Fruit fly (Drosophila melanogaster) whole organism, embryonic: ENCODE results near the gene MBD-like.
A peak's percentile ranks its signal among the peaks of the same experiment; 100 is the strongest.

Source experiments
- Atf3 ChIP-seq: fragments of 200-800 bp; sonication (Bioruptor generic); optimal IDR thresholded peaks from 3 replicates; lab custom pipeline; 2016; ENCODE audit warnings: missing biosample characterization, missing genetic modification characterization
- B-H2 ChIP-seq: fragments of 200-800 bp; sonication (Bioruptor generic); optimal IDR thresholded peaks from 2 replicates; lab custom pipeline; 2018; ENCODE audit warnings: missing biosample characterization, mild to moderate bottlenecking, missing genetic modification characterization
- Blimp-1 ChIP-seq: fragments of 200-800 bp; sonication (Bioruptor generic); optimal IDR thresholded peaks from 3 replicates; lab custom pipeline; 2018; ENCODE audit warnings: missing biosample characterization, missing genetic modification characterization, mild to moderate bottlenecking, moderate library complexity, missing genetic modification reagents
- BtbVII ChIP-seq: fragments of 200-800 bp; sonication (Bioruptor generic); optimal IDR thresholded peaks from 3 replicates; lab custom pipeline; 2017; ENCODE audit warnings: missing biosample characterization, mild to moderate bottlenecking, missing genetic modification characterization
- CG10147 ChIP-seq: fragments of 200-800 bp; sonication (Bioruptor generic); optimal IDR thresholded peaks from 2 replicates; lab custom pipeline; 2019; ENCODE audit warnings: missing biosample characterization, mild to moderate bottlenecking, missing genetic modification characterization, moderate library complexity
- CG13296 ChIP-seq: fragments of 200-800 bp; sonication (Bioruptor generic); optimal IDR thresholded peaks from 3 replicates; lab custom pipeline; 2018; ENCODE audit warnings: missing biosample characterization, mild to moderate bottlenecking, missing genetic modification characterization
- CG1602 ChIP-seq: fragments of 200-800 bp; sonication (Bioruptor generic); optimal IDR thresholded peaks from 3 replicates; lab custom pipeline; 2016; ENCODE audit warnings: missing biosample characterization, missing genetic modification characterization
- CG17802 ChIP-seq: fragments of 200-800 bp; sonication (Bioruptor generic); optimal IDR thresholded peaks from 2 replicates; lab custom pipeline; 2018; ENCODE audit warnings: missing biosample characterization, mild to moderate bottlenecking, missing genetic modification characterization, moderate library complexity
- CG18011 ChIP-seq: fragments of 200-800 bp; sonication (Bioruptor generic); optimal IDR thresholded peaks from 2 replicates; lab custom pipeline; 2017; ENCODE audit warnings: missing biosample characterization, missing genetic modification characterization, mild to moderate bottlenecking, moderate library complexity, missing genotype
- CG33213 ChIP-seq: fragments of 200-800 bp; sonication (Bioruptor generic); optimal IDR thresholded peaks from 3 replicates; lab custom pipeline; 2016; ENCODE audit warnings: missing biosample characterization, missing genetic modification characterization
- CG33557 ChIP-seq: fragments of 200-800 bp; sonication (Bioruptor generic); optimal IDR thresholded peaks from 2 replicates; lab custom pipeline; 2019; ENCODE audit warnings: missing biosample characterization, mild to moderate bottlenecking, missing genetic modification characterization, moderate library complexity
- CG4282 ChIP-seq: fragments of 200-800 bp; sonication (Bioruptor generic); optimal IDR thresholded peaks from 2 replicates; lab custom pipeline; 2016; ENCODE audit warnings: missing biosample characterization, missing genetic modification characterization
- CG4617 ChIP-seq: fragments of 200-800 bp; sonication (Bioruptor generic); optimal IDR thresholded peaks from 3 replicates; lab custom pipeline; 2016; ENCODE audit warnings: missing biosample characterization, missing genetic modification characterization, borderline replicate concordance
- CG5180 ChIP-seq: fragments of 200-800 bp; sonication (Bioruptor generic); optimal IDR thresholded peaks from 3 replicates; lab custom pipeline; 2017; ENCODE audit warnings: missing biosample characterization, missing genetic modification characterization, mild to moderate bottlenecking, moderate library complexity, missing genetic modification reagents
- Camta ChIP-seq: fragments of 200-800 bp; sonication (Bioruptor generic); optimal IDR thresholded peaks from 2 replicates; lab custom pipeline; 2016; ENCODE audit warnings: missing biosample characterization, missing genetic modification characterization
- Doc3 ChIP-seq: fragments of 200-800 bp; sonication (Bioruptor generic); IDR thresholded peaks from 3 replicates; pipeline ENCODE4 v1.3.6; 2022; ENCODE audit warnings: missing biosample characterization, missing genetic modification characterization; ENCODE audit not compliant: partially characterized antibody
- Eip74EF ChIP-seq, 2 experiments: fragments of 200-800 bp in 1 of 2; fragments of >200 bp in 1 of 2; sonication (Bioruptor generic) in 1 of 2; optimal IDR thresholded peaks; 2 replicates each; lab custom pipeline; 2017 to 2019; ENCODE audit warnings: missing biosample characterization in 2 of 2, missing genetic modification characterization in 2 of 2, mild to moderate bottlenecking in 1 of 2, moderate library complexity in 1 of 2
- Ets65A ChIP-seq: fragments of 200-800 bp; sonication (Bioruptor generic); peaks from one replicate; lab custom pipeline; 2016; ENCODE audit warnings: missing biosample characterization, missing genetic modification characterization
- Ets97D ChIP-seq: fragments of 200-800 bp; sonication (Bioruptor generic); optimal IDR thresholded peaks from 3 replicates; lab custom pipeline; 2016; ENCODE audit warnings: missing biosample characterization, missing genetic modification characterization
- Fer1 ChIP-seq: fragments of 200-800 bp; sonication (Bioruptor generic); optimal IDR thresholded peaks from 2 replicates; lab custom pipeline; 2017; ENCODE audit warnings: missing biosample characterization, mild to moderate bottlenecking, missing genetic modification characterization
- Gsc ChIP-seq: fragments of 200-800 bp; sonication (Bioruptor generic); IDR thresholded peaks from 2 replicates; pipeline ENCODE4 v1.3.6; 2022; ENCODE audit warnings: missing biosample characterization, missing genetic modification characterization
- Hand ChIP-seq: fragments of 200-800 bp; sonication (Bioruptor generic); optimal IDR thresholded peaks from 2 replicates; lab custom pipeline; 2017; ENCODE audit warnings: mild to moderate bottlenecking, missing biosample characterization, missing genetic modification reagents, missing genetic modification characterization
- Lim3 ChIP-seq: fragments of 200-800 bp; sonication (Bioruptor generic); IDR thresholded peaks from 2 replicates; pipeline ENCODE4 v1.3.6; 2022; ENCODE audit warnings: missing biosample characterization, missing genetic modification characterization
- Oli ChIP-seq: fragments of 200-800 bp; sonication (Bioruptor generic); optimal IDR thresholded peaks from 2 replicates; lab custom pipeline; 2018; ENCODE audit warnings: missing biosample characterization, mild to moderate bottlenecking, missing genetic modification characterization, moderate library complexity
- Ravus ChIP-seq: fragments of 200-800 bp; sonication (Bioruptor generic); IDR thresholded peaks from 2 replicates; pipeline ENCODE4 v1.3.6; 2022; ENCODE audit warnings: missing biosample characterization, missing genetic modification characterization
- Taf1 ChIP-seq: fragments of 200-800 bp; sonication (Bioruptor generic); IDR thresholded peaks from 2 replicates; pipeline ENCODE4 v1.3.6; 2022; ENCODE audit warnings: missing biosample characterization, missing genetic modification characterization
- ara ChIP-seq: fragments of 200-800 bp; sonication (Bioruptor generic); IDR thresholded peaks from 2 replicates; pipeline ENCODE4 v1.3.6; 2022; ENCODE audit warnings: missing biosample characterization, missing genetic modification characterization
- chinmo ChIP-seq: fragments of 200-800 bp; sonication (Bioruptor generic); IDR thresholded peaks from 4 replicates; pipeline ENCODE4 v1.3.6; 2022; ENCODE audit warnings: missing biosample characterization, missing genetic modification characterization; ENCODE audit not compliant: partially characterized antibody
- dimm ChIP-seq: fragments of 200-800 bp; sonication (Bioruptor generic); IDR thresholded peaks from 2 replicates; pipeline ENCODE4 v1.3.6; 2022; ENCODE audit warnings: missing biosample characterization, missing genetic modification characterization
- en ChIP-seq: fragments of 200-800 bp; sonication (Bioruptor generic); optimal IDR thresholded peaks from 2 replicates; lab custom pipeline; 2016; ENCODE audit warnings: missing biosample characterization, missing genetic modification characterization
- exex ChIP-seq: fragments of 200-800 bp; sonication (Bioruptor generic); optimal IDR thresholded peaks from 4 replicates; lab custom pipeline; 2018; ENCODE audit warnings: missing biosample characterization, mild to moderate bottlenecking, missing genetic modification characterization, moderate library complexity
- fd64A ChIP-seq: fragments of 200-800 bp; sonication (Bioruptor generic); optimal IDR thresholded peaks from 3 replicates; lab custom pipeline; 2018; ENCODE audit warnings: missing biosample characterization, mild to moderate bottlenecking, missing genetic modification characterization
- gem ChIP-seq: fragments of 200-800 bp; sonication (Bioruptor generic); optimal IDR thresholded peaks from 2 replicates; lab custom pipeline; 2019; ENCODE audit warnings: missing biosample characterization, mild to moderate bottlenecking, missing genetic modification characterization, moderate library complexity
- gro ChIP-seq: fragments of 200-800 bp; sonication (Bioruptor generic); optimal IDR thresholded peaks from 2 replicates; lab custom pipeline; 2016; ENCODE audit warnings: missing biosample characterization, missing genetic modification characterization
- gt ChIP-seq: fragments of 200-800 bp; sonication (Bioruptor generic); IDR thresholded peaks from 2 replicates; pipeline ENCODE4 v1.3.6; 2022; ENCODE audit warnings: missing biosample characterization, missing genetic modification characterization
- h ChIP-seq: fragments of >200 bp; optimal IDR thresholded peaks from 2 replicates; lab custom pipeline; 2017
- hbn ChIP-seq: fragments of 200-800 bp; sonication (Bioruptor generic); IDR thresholded peaks from 2 replicates; pipeline ENCODE4 v1.3.6; 2022; ENCODE audit warnings: missing biosample characterization, missing genetic modification characterization; ENCODE audit not compliant: partially characterized antibody
- insv ChIP-seq, 2 experiments: fragments of 200-800 bp; sonication (Bioruptor generic); optimal IDR thresholded peaks; 3 replicates each; lab custom pipeline; 2016 to 2018; ENCODE audit warnings: missing biosample characterization in 2 of 2, missing genetic modification characterization in 2 of 2
- jumu ChIP-seq: fragments of 200-800 bp; sonication (Bioruptor generic); optimal IDR thresholded peaks from 3 replicates; lab custom pipeline; 2016; ENCODE audit warnings: missing biosample characterization, missing genetic modification characterization
- lilli ChIP-seq: fragments of 200-800 bp; sonication (Bioruptor generic); optimal IDR thresholded peaks from 3 replicates; lab custom pipeline; 2016; ENCODE audit warnings: missing biosample characterization, missing genetic modification characterization
- lola ChIP-seq, 3 experiments: fragments of >200 bp in 2 of 3; fragments of 200-800 bp in 1 of 3; sonication (Bioruptor generic) in 1 of 3; optimal IDR thresholded peaks; 2 replicates each; lab custom pipeline; 2017 to 2019; ENCODE audit warnings: missing biosample characterization in 3 of 3, missing genetic modification characterization in 3 of 3, mild to moderate bottlenecking in 1 of 3, moderate library complexity in 1 of 3
- lov ChIP-seq, 2 experiments: fragments of 200-800 bp in 1 of 2; fragments of >200 bp in 1 of 2; sonication (Bioruptor generic) in 1 of 2; IDR thresholded peaks in 1 of 2; optimal IDR thresholded peaks in 1 of 2; 2 replicates in 1 of 2; 3 replicates in 1 of 2; pipeline versions ENCODE4 v1.3.6 to Lab custom; 2017 to 2022; ENCODE audit warnings: missing biosample characterization in 1 of 2, missing genetic modification characterization in 1 of 2
- pho ChIP-seq: fragments of 200-800 bp; sonication (Bioruptor generic); optimal IDR thresholded peaks from 2 replicates; lab custom pipeline; 2016; ENCODE audit warnings: missing biosample characterization, missing genetic modification characterization
- run ChIP-seq: fragments of 200-800 bp; sonication (Bioruptor generic); optimal IDR thresholded peaks from 3 replicates; lab custom pipeline; 2018; ENCODE audit warnings: missing biosample characterization, mild to moderate bottlenecking, missing genetic modification characterization
- seq ChIP-seq: fragments of 200-800 bp; sonication (Bioruptor generic); IDR thresholded peaks from 2 replicates; pipeline ENCODE4 v1.3.6; 2022; ENCODE audit warnings: missing biosample characterization, missing genetic modification characterization
- sisA ChIP-seq: fragments of 200-800 bp; sonication (Bioruptor generic); IDR thresholded peaks from 2 replicates; pipeline ENCODE4 v1.3.6; 2022; ENCODE audit warnings: missing biosample characterization, missing genetic modification characterization
- tll ChIP-seq, 2 experiments: fragments of 200-800 bp in 1 of 2; fragments of >200 bp in 1 of 2; sonication (Bioruptor generic) in 1 of 2; optimal IDR thresholded peaks; 2 replicates each; lab custom pipeline; 2017 to 2019; ENCODE audit warnings: missing biosample characterization in 2 of 2, missing genetic modification characterization in 2 of 2, mild to moderate bottlenecking in 1 of 2, moderate library complexity in 1 of 2
- z ChIP-seq: fragments of 200-800 bp; sonication (Bioruptor generic); IDR thresholded peaks from 3 replicates; pipeline ENCODE4 v1.3.6; 2022; ENCODE audit warnings: missing biosample characterization, missing genetic modification characterization

Gene MBD-like

DNA sequence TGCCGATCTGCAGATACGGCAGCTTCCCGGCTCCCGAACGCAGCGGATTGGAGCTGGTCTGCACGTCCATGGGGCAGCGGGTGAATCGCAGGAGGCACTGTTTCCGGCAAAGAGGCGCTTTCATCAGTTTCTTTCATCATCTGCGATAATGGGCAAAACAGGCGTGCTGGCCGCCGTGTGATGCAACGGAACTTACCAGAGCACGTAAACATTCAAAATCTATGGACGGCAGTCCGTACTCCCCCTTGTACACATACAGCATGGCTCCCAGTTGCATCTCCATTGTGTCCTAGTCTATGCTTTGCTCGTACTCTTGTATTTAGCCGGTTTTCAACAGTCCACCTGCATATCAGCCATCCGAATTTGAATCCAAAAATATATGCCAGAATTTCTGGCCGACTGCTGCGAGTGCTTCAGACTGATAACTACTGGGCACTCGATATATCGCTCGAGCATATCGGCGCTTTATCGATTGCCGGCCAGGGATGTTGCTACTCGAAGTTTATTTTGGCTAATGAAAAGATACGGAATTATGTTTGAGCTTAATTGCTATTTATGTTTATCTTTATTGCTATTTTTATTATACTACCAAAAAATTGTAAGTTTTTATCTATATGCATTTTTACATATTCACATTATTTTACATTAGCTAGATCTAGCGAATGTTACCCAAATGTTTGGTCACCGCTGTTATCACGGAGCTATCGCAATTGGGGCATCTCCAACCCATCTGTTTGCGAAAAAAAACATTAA lies 3.9 kb downstream of the MBD-like start, which contains the start of the genes CG9393 and Vps45 (continued):
- peak; percentile 84 for TF ChIP-seq lilli (GFP tag; lab: Kevin White, UChicago)
- peak; percentile 81 for TF ChIP-seq pho (GFP tag; lab: Kevin White, UChicago)
- TF ChIP-seq Gsc (GFP tag; lab: Robert Waterston, UW) = no peak
- TF ChIP-seq Oli (tag; lab: Kevin White, UChicago) = peak; percentile 27
- peak; percentile 42 for TF ChIP-seq Atf3 (GFP tag; lab: Kevin White, UChicago)
- TF ChIP-seq gem (tag; lab: Kevin White, UChicago) = no peak
- TF ChIP-seq CG33213 = peak; percentile 12
- no peak for TF ChIP-seq run
- no peak for TF ChIP-seq CG10147
- TF ChIP-seq CG33557 = peak; percentile 54
- peak; percentile 92 for TF ChIP-seq hbn (GFP tag; lab: Robert Waterston, UW)
- peak; percentile 62 for TF ChIP-seq CG1602 (GFP tag; lab: Kevin White, UChicago)
- no peak for TF ChIP-seq h (lab: Kevin White, UChicago)
- TF ChIP-seq B-H2 (GFP tag; lab: Kevin White, UChicago) = peak; percentile 70
- TF ChIP-seq gro (GFP tag; lab: Kevin White, UChicago) = peak; percentile 56
- TF ChIP-seq BtbVII (GFP tag; lab: Kevin White, UChicago) = no peak
- TF ChIP-seq en = no peak
- no peak for TF ChIP-seq Hand (GFP tag; lab: Kevin White, UChicago)
- TF ChIP-seq z (GFP tag; lab: Robert Waterston, UW) = no peak
- TF ChIP-seq CG4282 (GFP tag; lab: Kevin White, UChicago) = no peak
- no peak for TF ChIP-seq Lim3
- peak; percentile 34; the same call in 1 of the 2 replicates for TF ChIP-seq sisA
- peak; percentile 75 for TF ChIP-seq CG4617 (GFP tag; lab: Kevin White, UChicago)
- TF ChIP-seq Camta (GFP tag; lab: Kevin White, UChicago) = peak; percentile 54
- TF ChIP-seq seq (GFP tag; lab: Robert Waterston, UW) = no peak
- TF ChIP-seq jumu (GFP tag; lab: Kevin White, UChicago) = peak; percentile 62
- peak; percentile 46 for TF ChIP-seq exex (tag; lab: Kevin White, UChicago)
- TF ChIP-seq tll (GFP tag; optimal IDR thresholded peaks at IDR 0.05; lab: Kevin White, UChicago) = peak in 1 of 2 experiments; percentile 78
- TF ChIP-seq Fer1 (GFP tag; lab: Kevin White, UChicago) = peak; percentile 59
- peak; percentile 90 for TF ChIP-seq Doc3 (GFP tag; lab: Robert Waterston, UW)
- TF ChIP-seq Ets65A (GFP tag; lab: Kevin White, UChicago) = peak; percentile 97
- no peak for TF ChIP-seq lov (optimal IDR thresholded peaks at IDR 0.05; lab: Kevin White, UChicago)
- TF ChIP-seq lov (GFP tag; IDR thresholded peaks at IDR 0.05; lab: Robert Waterston, UW) = no peak
- TF ChIP-seq dimm (GFP tag; lab: Robert Waterston, UW) = no peak
- TF ChIP-seq ara (GFP tag; lab: Robert Waterston, UW) = peak; percentile 37
- no peak; the same call in 1 of the 2 replicates for TF ChIP-seq Ravus (GFP tag; lab: Robert Waterston, UW)
- TF ChIP-seq CG17802 (tag; lab: Kevin White, UChicago) = peak; percentile 5
- peak in 1 of 2 experiments; percentile 44 for TF ChIP-seq insv (GFP tag; optimal IDR thresholded peaks at IDR 0.05; lab: Kevin White, UChicago)
- TF ChIP-seq lola (GFP tag; optimal IDR thresholded peaks at IDR 0.05; lab: Kevin White, UChicago) = peak in 1 of 3 experiments; percentile 56
- TF ChIP-seq fd64A (GFP tag; lab: Kevin White, UChicago) = no peak
- TF ChIP-seq Blimp-1 (GFP tag; lab: Kevin White, UChicago) = no peak
- TF ChIP-seq CG5180 (GFP tag; lab: Kevin White, UChicago) = no peak
- peak; percentile 77 for TF ChIP-seq Ets97D (GFP tag; lab: Kevin White, UChicago)
- TF ChIP-seq gt (GFP tag; lab: Robert Waterston, UW) = no peak
- peak; percentile 25 for TF ChIP-seq CG18011 (GFP tag; lab: Kevin White, UChicago)
- TF ChIP-seq chinmo (GFP tag; lab: Robert Waterston, UW) = peak; percentile 89; the same call in 3 of the 4 replicates
- TF ChIP-seq Taf1 (GFP tag; lab: Robert Waterston, UW) = no peak
- TF ChIP-seq Eip74EF (GFP tag; optimal IDR thresholded peaks at IDR 0.05; lab: Kevin White, UChicago) = no peak
- TF ChIP-seq CG13296 (GFP tag; lab: Kevin White, UChicago) = no peak
